Fruit fly (Drosophila melanogaster): ENCODE results near the gene CG8360.
A peak's percentile ranks its signal among the peaks of the same experiment; 100 is the strongest.

Gene CG8360

dm6 chr2L:8212666-8213270 lies at the start of gene CG8360, which contains the start of gene CG8372 (continued):
- TF ChIP-seq CG15011 (GFP tag; optimal IDR thresholded peaks at IDR 0.05) (peak; percentile 97), CG17328 (GFP tag; IDR thresholded peaks at IDR 0.05) (peak; percentile 99), CG11456 (GFP tag; IDR thresholded peaks at IDR 0.05) (peak; percentile 99), Sry-δ (GFP tag; optimal IDR thresholded peaks at IDR 0.05) (peak; percentile 85), pb (GFP tag; optimal IDR thresholded peaks at IDR 0.05) (peak; percentile 99), Bdp1 (GFP tag; optimal IDR thresholded peaks at IDR 0.05) (peak; percentile 95), eyg (GFP tag; optimal IDR thresholded peaks at IDR 0.05) (peak; percentile 99), tgo (GFP tag; IDR thresholded peaks at IDR 0.05) (peak; percentile 99), tio (GFP tag; optimal IDR thresholded peaks at IDR 0.05) (peak; percentile 98), Asciz (GFP tag; optimal IDR thresholded peaks at IDR 0.05) (peak; percentile 97), pan (optimal IDR thresholded peaks at IDR 0.05) (no peak), pan (GFP tag; optimal IDR thresholded peaks at IDR 0.05 in 1 of 2, IDR thresholded peaks at IDR 0.05 in 1 of 2) (peak in 1 of 2 experiments; percentile 100), cg (GFP tag; optimal IDR thresholded peaks at IDR 0.05) (peak; percentile 8), crol (GFP tag; IDR thresholded peaks at IDR 0.05) (peak; percentile 79), Hr51 (GFP tag; optimal IDR thresholded peaks at IDR 0.05) (peak; percentile 99), Ravus (GFP tag; IDR thresholded peaks at IDR 0.05) (peak; percentile 93), CG10431 (GFP tag; optimal IDR thresholded peaks at IDR 0.05) (peak; percentile 92), CG8478 (optimal IDR thresholded peaks at IDR 0.05) (no peak), Atf-2 (GFP tag; optimal IDR thresholded peaks at IDR 0.05) (peak; percentile 99), rib (GFP tag; IDR thresholded peaks at IDR 0.05) (peak; percentile 99), CG10565 (GFP tag; optimal IDR thresholded peaks at IDR 0.05) (peak; percentile 97), p53 (GFP tag; optimal IDR thresholded peaks at IDR 0.05) (peak; percentile 98), Hand (GFP tag; optimal IDR thresholded peaks at IDR 0.05) (peak; percentile 97), CG14050 (GFP tag; IDR thresholded peaks at IDR 0.05) (peak; percentile 99), NfI (GFP tag; optimal IDR thresholded peaks at IDR 0.05) (peak; percentile 99), CG14710 (tag; optimal IDR thresholded peaks at IDR 0.05) (peak; percentile 97), CG17568 (GFP tag; optimal IDR thresholded peaks at IDR 0.05) (peak; percentile 98), Rfx (GFP tag; IDR thresholded peaks at IDR 0.05) (peak; percentile 100), CG3065 (GFP tag; optimal IDR thresholded peaks at IDR 0.05) (peak; percentile 97), vvl (GFP tag; IDR thresholded peaks at IDR 0.05) (peak; percentile 100), Spps (tag; optimal IDR thresholded peaks at IDR 0.05) (peak; percentile 97), Gsc (GFP tag; IDR thresholded peaks at IDR 0.05) (peak; percentile 97), CG6654 (GFP tag; optimal IDR thresholded peaks at IDR 0.05) (peak; percentile 93), CG16813 (GFP tag; IDR thresholded peaks at IDR 0.05; ENCODE audit: partially characterized antibody) (no peak), sob (GFP tag; IDR thresholded peaks at IDR 0.05) (peak; percentile 99), ftz-f1 (GFP tag; optimal IDR thresholded peaks at IDR 0.05) (peak; percentile 82), nmo (GFP tag; optimal IDR thresholded peaks at IDR 0.05) (peak; percentile 99), Dref (GFP tag; IDR thresholded peaks at IDR 0.05) (peak; percentile 51), CG4360 (GFP tag; IDR thresholded peaks at IDR 0.05) (peak; percentile 90), pita (GFP tag; optimal IDR thresholded peaks at IDR 0.05) (no peak), CG12219 (GFP tag; optimal IDR thresholded peaks at IDR 0.05) (peak; percentile 98), CG12104 (GFP tag; optimal IDR thresholded peaks at IDR 0.05) (peak; percentile 97), CG18011 (GFP tag; optimal IDR thresholded peaks at IDR 0.05) (peak; percentile 93), lmd (GFP tag; IDR thresholded peaks at IDR 0.05) (peak; percentile 99), grau (tag; optimal IDR thresholded peaks at IDR 0.05) (peak; percentile 97), CG1832 (GFP tag; optimal IDR thresholded peaks at IDR 0.05) (no peak), Myb (GFP tag; optimal IDR thresholded peaks at IDR 0.05) (peak; percentile 95), zfh2 (GFP tag; optimal IDR thresholded peaks at IDR 0.05) (peak; percentile 99), CG1529 (GFP tag; optimal IDR thresholded peaks at IDR 0.05) (peak; percentile 98), CG6854 (GFP tag; optimal IDR thresholded peaks at IDR 0.05) (peak; percentile 97), CG30431 (GFP tag; optimal IDR thresholded peaks at IDR 0.05) (peak; percentile 98)
